Worm (Caenorhabditis elegans) whole organism, L1 larva: ENCODE measurements around the gene C16C8.5.

Experiments
- C04F5.9 ChIP-seq: sonication (generic microtip); optimal IDR thresholded peaks from 2 replicates; lab custom pipeline; 2016; ENCODE audit warnings: missing genetic modification characterization, missing compliant biosample characterization
- aly-2 ChIP-seq: fragments of 150-350 bp; optimal IDR thresholded peaks from 2 replicates; lab custom pipeline; 2014; ENCODE audit warnings: missing biosample characterization, missing genetic modification characterization
- ama-1 ChIP-seq: fragments of 150-350 bp; optimal IDR thresholded peaks from 2 replicates; lab custom pipeline; 2014
- egl-13 ChIP-seq: sonication (generic microtip); optimal IDR thresholded peaks from 2 replicates; lab custom pipeline; 2016; ENCODE audit warnings: missing genotype, missing genetic modification reagents, missing genetic modification characterization, missing compliant biosample characterization
- egl-27 ChIP-seq, 2 experiments: fragments of 150-350 bp in 1 of 2; sonication (generic microtip); optimal IDR thresholded peaks; 3 replicates each; lab custom pipeline; 2017 to 2018; ENCODE audit warnings: missing biosample characterization in 2 of 2, missing genetic modification characterization in 2 of 2, missing genetic modification reagents in 2 of 2
- elt-3 ChIP-seq, 6 experiments: fragments of 150-350 bp in 1 of 6; sonication (generic microtip); optimal IDR thresholded peaks; 2 replicates each; lab custom pipeline; 2017 to 2018; ENCODE audit warnings: missing biosample characterization in 6 of 6, missing genetic modification characterization in 6 of 6, inconsistent platforms in 1 of 6
- nhr-71 ChIP-seq: sonication (generic microtip); optimal IDR thresholded peaks from 2 replicates; lab custom pipeline; 2016; ENCODE audit warnings: mild to moderate bottlenecking, missing genetic modification characterization, moderate library complexity, missing compliant biosample characterization
- pag-3 ChIP-seq: sonication (generic microtip); optimal IDR thresholded peaks from 2 replicates; lab custom pipeline; 2017; ENCODE audit warnings: missing genetic modification characterization, mild to moderate bottlenecking, missing compliant biosample characterization, antibody characterized with exemption, borderline replicate concordance; ENCODE audit not compliant: insufficient read depth
- pqm-1 ChIP-seq: sonication (generic microtip); optimal IDR thresholded peaks from 3 replicates; lab custom pipeline; 2017; ENCODE audit warnings: missing biosample characterization, missing genetic modification characterization

DNA sequence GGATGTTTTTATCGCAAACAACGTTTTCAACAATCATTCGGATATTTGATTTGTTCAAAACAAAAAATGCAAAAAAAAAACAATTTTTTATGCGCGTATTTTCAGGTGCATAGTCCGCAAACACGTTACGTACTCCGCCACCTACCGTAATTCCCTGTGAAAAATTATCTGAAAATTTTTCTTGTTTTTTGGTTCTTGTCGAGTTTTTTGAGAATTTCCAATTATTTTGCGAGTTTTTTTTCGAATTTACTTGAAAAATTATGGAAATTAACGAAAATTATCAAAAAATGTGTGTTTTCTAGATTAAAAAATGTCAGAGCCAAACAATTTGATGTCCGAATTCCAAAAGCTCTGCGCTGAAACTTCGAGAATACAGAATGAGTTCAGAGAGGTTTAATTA, 7.2 kb upstream of the C16C8.5 start, which contains the start of gene C16C8.12:
- no peak for TF ChIP-seq pag-3
- TF ChIP-seq C04F5.9 (tag; lab: Kevin White, UChicago), result no peak
- no peak for TF ChIP-seq nhr-71 (tag; lab: Kevin White, UChicago)
- no peak for TF ChIP-seq elt-3 (tag; optimal IDR thresholded peaks at IDR 0.05; lab: Kevin White, UChicago)
- no peak for TF ChIP-seq egl-27 (tag; optimal IDR thresholded peaks at IDR 0.05; lab: Kevin White, UChicago)
- no peak for TF ChIP-seq egl-13 (tag; lab: Kevin White, UChicago)
- no peak for TF ChIP-seq ama-1
- TF ChIP-seq pqm-1, result no peak
- no peak for TF ChIP-seq aly-2 (tag; lab: Kevin White, UChicago)
